Fruit fly (Drosophila melanogaster) whole organism, embryonic: ENCODE measurements around the gene CG9395.

Experiments
- Atf6 ChIP-seq: fragments of 200-800 bp; sonication (Bioruptor generic); IDR thresholded peaks from 2 replicates; pipeline ENCODE4 v1.3.6; 2022; ENCODE audit warnings: missing biosample characterization, missing genetic modification characterization
- Blimp-1 ChIP-seq: fragments of 200-800 bp; sonication (Bioruptor generic); optimal IDR thresholded peaks from 3 replicates; lab custom pipeline; 2018; ENCODE audit warnings: missing biosample characterization, missing genetic modification characterization, mild to moderate bottlenecking, moderate library complexity, missing genetic modification reagents
- BtbVII ChIP-seq: fragments of 200-800 bp; sonication (Bioruptor generic); optimal IDR thresholded peaks from 3 replicates; lab custom pipeline; 2017; ENCODE audit warnings: missing biosample characterization, mild to moderate bottlenecking, missing genetic modification characterization
- CG10274 ChIP-seq: fragments of 200-800 bp; sonication (Bioruptor generic); optimal IDR thresholded peaks from 3 replicates; lab custom pipeline; 2017; ENCODE audit warnings: missing biosample characterization, mild to moderate bottlenecking, missing genetic modification characterization
- CG10959 ChIP-seq: fragments of 200-800 bp; sonication (Bioruptor generic); IDR thresholded peaks from 2 replicates; pipeline ENCODE4 v1.3.6; 2022; ENCODE audit warnings: missing biosample characterization, missing genetic modification characterization
- CG12236 ChIP-seq: fragments of 200-800 bp; sonication (Bioruptor generic); optimal IDR thresholded peaks from 2 replicates; lab custom pipeline; 2016; ENCODE audit warnings: missing biosample characterization, missing genetic modification characterization
- CG12659 ChIP-seq: fragments of 200-800 bp; sonication (Bioruptor generic); optimal IDR thresholded peaks from 3 replicates; lab custom pipeline; 2017; ENCODE audit warnings: mild to moderate bottlenecking, missing biosample characterization, missing genetic modification reagents, missing genetic modification characterization
- CG13287 ChIP-seq: fragments of 200-800 bp; sonication (Bioruptor generic); IDR thresholded peaks from 2 replicates; pipeline ENCODE4 v1.3.6; 2022; ENCODE audit warnings: missing biosample characterization, missing genetic modification characterization; ENCODE audit not compliant: partially characterized antibody
- CG13775 ChIP-seq: fragments of 200-800 bp; sonication (Bioruptor generic); optimal IDR thresholded peaks from 3 replicates; lab custom pipeline; 2017; ENCODE audit warnings: missing biosample characterization, mild to moderate bottlenecking, missing genetic modification characterization
- CG14860 ChIP-seq: fragments of 200-800 bp; sonication (Bioruptor generic); IDR thresholded peaks from 3 replicates; pipeline ENCODE4 v1.3.6; 2022; ENCODE audit warnings: missing biosample characterization, missing genetic modification characterization; ENCODE audit not compliant: partially characterized antibody
- CG17186 ChIP-seq: fragments of 200-800 bp; sonication (Bioruptor generic); optimal IDR thresholded peaks from 3 replicates; lab custom pipeline; 2017; ENCODE audit warnings: missing biosample characterization, missing genetic modification reagents, missing genetic modification characterization
- CG17359 ChIP-seq: fragments of 200-800 bp; sonication (Bioruptor generic); optimal IDR thresholded peaks from 3 replicates; lab custom pipeline; 2018; ENCODE audit warnings: missing biosample characterization, mild to moderate bottlenecking, missing genetic modification characterization, moderate library complexity
- CG2202 ChIP-seq: fragments of 200-800 bp; sonication (Bioruptor generic); optimal IDR thresholded peaks from 2 replicates; lab custom pipeline; 2018; ENCODE audit warnings: missing biosample characterization, mild to moderate bottlenecking, missing genetic modification characterization
- CG3065 ChIP-seq: fragments of 200-800 bp; sonication (Bioruptor generic); optimal IDR thresholded peaks from 2 replicates; lab custom pipeline; 2016; ENCODE audit warnings: missing biosample characterization, missing genetic modification characterization
- CG32532 ChIP-seq: fragments of 200-800 bp; sonication (Bioruptor generic); IDR thresholded peaks from 2 replicates; pipeline ENCODE4 v1.3.6; 2022; ENCODE audit warnings: missing biosample characterization, missing genetic modification characterization
- CG34376 ChIP-seq: fragments of 200-800 bp; sonication (Bioruptor generic); optimal IDR thresholded peaks from 2 replicates; lab custom pipeline; 2018; ENCODE audit warnings: missing biosample characterization, mild to moderate bottlenecking, missing genetic modification characterization
- CG6254 ChIP-seq: fragments of 200-800 bp; sonication (Bioruptor generic); optimal IDR thresholded peaks from 3 replicates; lab custom pipeline; 2017; ENCODE audit warnings: mild to moderate bottlenecking, missing biosample characterization, missing genetic modification reagents, missing genetic modification characterization
- CG8944 ChIP-seq: fragments of 200-800 bp; sonication (Bioruptor generic); optimal IDR thresholded peaks from 3 replicates; lab custom pipeline; 2016; ENCODE audit warnings: missing biosample characterization, missing genetic modification characterization
- CG9876 ChIP-seq: fragments of 200-800 bp; sonication (Bioruptor generic); optimal IDR thresholded peaks from 2 replicates; lab custom pipeline; 2016; ENCODE audit warnings: missing biosample characterization, missing genetic modification characterization
- Fer1 ChIP-seq: fragments of 200-800 bp; sonication (Bioruptor generic); optimal IDR thresholded peaks from 2 replicates; lab custom pipeline; 2017; ENCODE audit warnings: missing biosample characterization, mild to moderate bottlenecking, missing genetic modification characterization
- HLH4C ChIP-seq: fragments of 200-800 bp; sonication (Bioruptor generic); IDR thresholded peaks from 3 replicates; pipeline ENCODE4 v1.3.6; 2022; ENCODE audit warnings: missing biosample characterization, missing genetic modification characterization; ENCODE audit not compliant: partially characterized antibody
- Lim3 ChIP-seq: fragments of 200-800 bp; sonication (Bioruptor generic); IDR thresholded peaks from 2 replicates; pipeline ENCODE4 v1.3.6; 2022; ENCODE audit warnings: missing biosample characterization, missing genetic modification characterization
- NFAT ChIP-seq: fragments of 200-800 bp; sonication (Bioruptor generic); IDR thresholded peaks from 2 replicates; pipeline ENCODE4 v1.3.6; 2022; ENCODE audit warnings: missing biosample characterization, missing genetic modification characterization
- Pdp1 ChIP-seq, 2 experiments: fragments of 200-800 bp; sonication (Bioruptor generic); optimal IDR thresholded peaks; 3 replicates each; lab custom pipeline; 2016; ENCODE audit warnings: missing biosample characterization in 2 of 2, missing genetic modification characterization in 2 of 2, mild to moderate bottlenecking in 1 of 2, moderate library complexity in 1 of 2
- Ptx1 ChIP-seq: fragments of 200-800 bp; sonication (Bioruptor generic); IDR thresholded peaks from 2 replicates; pipeline ENCODE4 v1.3.6; 2022; ENCODE audit warnings: missing biosample characterization, missing genetic modification characterization
- Sox100B ChIP-seq: fragments of 200-800 bp; sonication (Bioruptor generic); optimal IDR thresholded peaks from 3 replicates; lab custom pipeline; 2018; ENCODE audit warnings: missing biosample characterization, mild to moderate bottlenecking, missing genetic modification characterization
- ac ChIP-seq: fragments of 200-800 bp; sonication (Bioruptor generic); optimal IDR thresholded peaks from 3 replicates; lab custom pipeline; 2017; ENCODE audit warnings: missing biosample characterization, mild to moderate bottlenecking, missing genetic modification characterization
- az2 ChIP-seq: fragments of 200-800 bp; sonication (Bioruptor generic); optimal IDR thresholded peaks from 3 replicates; lab custom pipeline; 2016; ENCODE audit warnings: missing biosample characterization, missing genetic modification characterization
- bab2 ChIP-seq: fragments of 200-800 bp; sonication (Bioruptor generic); optimal IDR thresholded peaks from 2 replicates; lab custom pipeline; 2016; ENCODE audit warnings: missing biosample characterization, missing genetic modification characterization
- caup ChIP-seq: fragments of 200-800 bp; sonication (Bioruptor generic); optimal IDR thresholded peaks from 3 replicates; lab custom pipeline; 2017; ENCODE audit warnings: missing biosample characterization, mild to moderate bottlenecking, missing genetic modification characterization, moderate library complexity; ENCODE audit not compliant: severe bottlenecking
- cwo ChIP-seq: fragments of 200-800 bp; sonication (Bioruptor generic); optimal IDR thresholded peaks from 3 replicates; lab custom pipeline; 2017; ENCODE audit warnings: missing biosample characterization, missing genetic modification characterization, mild to moderate bottlenecking, moderate library complexity, missing genetic modification reagents
- fd3F ChIP-seq: fragments of 200-800 bp; sonication (Bioruptor generic); optimal IDR thresholded peaks from 2 replicates; lab custom pipeline; 2018; ENCODE audit warnings: missing biosample characterization, mild to moderate bottlenecking, missing genetic modification characterization, moderate library complexity
- gfzf ChIP-seq: fragments of 200-800 bp; sonication (Bioruptor generic); optimal IDR thresholded peaks from 2 replicates; lab custom pipeline; 2016; ENCODE audit warnings: missing biosample characterization, mild to moderate bottlenecking, missing genetic modification characterization, moderate library complexity
- h ChIP-seq: fragments of >200 bp; optimal IDR thresholded peaks from 2 replicates; lab custom pipeline; 2017
- kah ChIP-seq: fragments of 200-800 bp; sonication (Bioruptor generic); optimal IDR thresholded peaks from 2 replicates; lab custom pipeline; 2018; ENCODE audit warnings: missing biosample characterization, mild to moderate bottlenecking, missing genetic modification characterization
- lab ChIP-seq: fragments of 200-800 bp; sonication (Bioruptor generic); optimal IDR thresholded peaks from 3 replicates; lab custom pipeline; 2017; ENCODE audit warnings: missing biosample characterization, missing genetic modification characterization, mild to moderate bottlenecking, moderate library complexity, missing genetic modification reagents
- lilli ChIP-seq: fragments of 200-800 bp; sonication (Bioruptor generic); optimal IDR thresholded peaks from 3 replicates; lab custom pipeline; 2016; ENCODE audit warnings: missing biosample characterization, missing genetic modification characterization
- lov ChIP-seq, 2 experiments: fragments of 200-800 bp in 1 of 2; fragments of >200 bp in 1 of 2; sonication (Bioruptor generic) in 1 of 2; IDR thresholded peaks in 1 of 2; optimal IDR thresholded peaks in 1 of 2; 2 replicates in 1 of 2; 3 replicates in 1 of 2; pipeline versions ENCODE4 v1.3.6 to Lab custom; 2017 to 2022; ENCODE audit warnings: missing biosample characterization in 1 of 2, missing genetic modification characterization in 1 of 2
- mirr ChIP-seq: fragments of 200-800 bp; sonication (Bioruptor generic); optimal IDR thresholded peaks from 3 replicates; lab custom pipeline; 2018; ENCODE audit warnings: missing biosample characterization, mild to moderate bottlenecking, missing genetic modification characterization
- nmo ChIP-seq: fragments of 200-800 bp; sonication (Bioruptor generic); optimal IDR thresholded peaks from 2 replicates; lab custom pipeline; 2018; ENCODE audit warnings: missing biosample characterization, mild to moderate bottlenecking, missing genetic modification characterization, moderate library complexity
- p53 ChIP-seq: fragments of 200-800 bp; sonication (Bioruptor generic); optimal IDR thresholded peaks from 2 replicates; lab custom pipeline; 2016; ENCODE audit warnings: missing biosample characterization, missing genetic modification characterization
- rib ChIP-seq: fragments of 200-800 bp; sonication (Bioruptor generic); IDR thresholded peaks from 2 replicates; pipeline ENCODE4 v1.3.6; 2022; ENCODE audit warnings: missing biosample characterization, missing genetic modification characterization
- so ChIP-seq: fragments of 200-800 bp; sonication (Bioruptor generic); IDR thresholded peaks from 3 replicates; pipeline ENCODE4 v1.3.6; 2022; ENCODE audit warnings: missing biosample characterization, missing genetic modification characterization
- sr ChIP-seq: fragments of 200-800 bp; sonication (Bioruptor generic); IDR thresholded peaks from 3 replicates; pipeline ENCODE4 v1.3.6; 2022; ENCODE audit warnings: missing biosample characterization, missing genetic modification characterization
- stwl ChIP-seq: fragments of 200-800 bp; sonication (Bioruptor generic); optimal IDR thresholded peaks from 3 replicates; lab custom pipeline; 2018; ENCODE audit warnings: missing biosample characterization, mild to moderate bottlenecking, missing genetic modification characterization, moderate library complexity
- unc-4 ChIP-seq: fragments of 200-800 bp; sonication (Bioruptor generic); IDR thresholded peaks from 2 replicates; pipeline ENCODE4 v1.3.6; 2022; ENCODE audit warnings: missing biosample characterization, missing genetic modification characterization; ENCODE audit not compliant: partially characterized antibody
- zen2 ChIP-seq: fragments of 200-800 bp; sonication (Bioruptor generic); IDR thresholded peaks from 3 replicates; pipeline ENCODE4 v1.3.6; 2022; ENCODE audit warnings: missing biosample characterization, missing genetic modification characterization; ENCODE audit not compliant: partially characterized antibody
- zfh1 ChIP-seq: fragments of 200-800 bp; sonication (Bioruptor generic); IDR thresholded peaks from 3 replicates; pipeline ENCODE4 v1.3.6; 2022; ENCODE audit warnings: missing biosample characterization, missing genetic modification characterization

Gene CG9395

dm6 chr2L:13367378-13367777 lies 12.5 kb upstream of the CG9395 start, which contains the start of gene Tap42 (continued):
- TF ChIP-seq lab (no peak), Fer1 (GFP tag; lab: Kevin White, UChicago) (peak; percentile 52), CG32532 (GFP tag; lab: Robert Waterston, UW) (no peak; the same call in 1 of the 2 replicates), lov (optimal IDR thresholded peaks at IDR 0.05; lab: Kevin White, UChicago) (no peak), lov (GFP tag; IDR thresholded peaks at IDR 0.05; lab: Robert Waterston, UW) (no peak), CG34376 (GFP tag; lab: Kevin White, UChicago) (peak; percentile 35), rib (GFP tag; lab: Robert Waterston, UW) (peak; percentile 81; the same call in 1 of the 2 replicates), Blimp-1 (GFP tag; lab: Kevin White, UChicago) (no peak), CG10959 (GFP tag; lab: Robert Waterston, UW) (no peak), ac (GFP tag; lab: Kevin White, UChicago) (no peak), cwo (GFP tag; lab: Kevin White, UChicago) (no peak), CG10274 (GFP tag; lab: Kevin White, UChicago) (no peak), mirr (GFP tag; lab: Kevin White, UChicago) (no peak), HLH4C (no peak), CG9876 (GFP tag; lab: Kevin White, UChicago) (no peak), stwl (peak; percentile 27), fd3F (no peak), CG3065 (GFP tag; lab: Kevin White, UChicago) (no peak), h (lab: Kevin White, UChicago) (no peak), BtbVII (GFP tag; lab: Kevin White, UChicago) (no peak), Atf6 (GFP tag; lab: Robert Waterston, UW) (no peak)

- TF ChIP-seq CG12236 (no peak), az2 (GFP tag; lab: Kevin White, UChicago) (peak; percentile 21), Pdp1 (GFP tag; optimal IDR thresholded peaks at IDR 0.05; lab: Kevin White, UChicago) (no peak), zfh1 (no peak), lov (optimal IDR thresholded peaks at IDR 0.05; lab: Kevin White, UChicago) (no peak), lov (GFP tag; IDR thresholded peaks at IDR 0.05; lab: Robert Waterston, UW) (no peak), sr (no peak), p53 (no peak), Lim3 (no peak), CG13775 (GFP tag; lab: Kevin White, UChicago) (peak; percentile 44), kah (GFP tag; lab: Kevin White, UChicago) (no peak), CG2202 (tag; lab: Kevin White, UChicago) (no peak), nmo (GFP tag; lab: Kevin White, UChicago) (peak; percentile 82), gfzf (peak; percentile 52), zen2 (no peak), caup (GFP tag; lab: Kevin White, UChicago) (no peak), CG12659 (peak; percentile 79), CG13287 (GFP tag; lab: Robert Waterston, UW) (0 out of 2 replicates have a peak, but pooled peaks have one; percentile 30), lilli (GFP tag; lab: Kevin White, UChicago) (peak; percentile 48), NFAT (GFP tag; lab: Robert Waterston, UW) (no peak), Sox100B (GFP tag; lab: Kevin White, UChicago) (no peak), unc-4 (GFP tag; lab: Robert Waterston, UW) (no peak), Ptx1 (GFP tag; lab: Robert Waterston, UW) (peak; percentile 59), CG10274 (GFP tag; lab: Kevin White, UChicago) (no peak), CG17186 (peak; percentile 13), CG8944 (no peak), CG14860 (no peak), CG6254 (GFP tag; lab: Kevin White, UChicago) (peak; percentile 5), CG17359 (tag; lab: Kevin White, UChicago) (no peak), bab2 (no peak), so (GFP tag; lab: Robert Waterston, UW) (no peak)
These were observed 11.4 kb upstream of the CG9395 start, which contains the start of the genes Nnp-1 and Grx3 for dm6 chr2L:13366109-13366747. TSS of gene Nnp-1 (minus strand) at chr2L:13366189. TSS of gene Grx3 (plus strand) at chr2L:13366447.
